Fruit fly (Drosophila melanogaster): ENCODE measurements around the gene RpS10b.

The RpS10b gene

DNA sequence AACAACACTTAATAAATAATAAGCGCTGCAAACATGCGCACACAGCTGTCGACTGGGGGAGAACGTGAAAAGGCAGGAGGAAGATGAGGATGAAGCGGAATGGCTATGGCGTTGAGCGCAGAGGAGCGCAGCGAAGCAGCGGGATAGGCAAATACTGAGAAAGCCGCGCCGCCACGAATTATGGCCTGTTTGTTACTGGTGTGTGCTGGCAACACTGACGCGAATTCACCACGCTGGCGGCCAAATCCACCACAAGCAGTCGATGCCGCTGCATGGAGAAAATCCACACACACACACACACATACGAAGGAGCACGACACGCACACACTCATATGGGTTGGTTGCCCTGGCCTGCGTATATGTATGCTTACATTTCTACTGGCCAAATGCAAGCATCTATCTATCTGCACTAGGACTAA lies 39.2 kb downstream of the RpS10b start (continued):
- TF ChIP-seq CG32532 (GFP tag; IDR thresholded peaks at IDR 0.05): peak; percentile 27; the same call in 1 of the 2 replicates
- peak; percentile 69 for TF ChIP-seq psq (GFP tag; optimal IDR thresholded peaks at IDR 0.05)
- no peak for TF ChIP-seq Dfd (GFP tag; optimal IDR thresholded peaks at IDR 0.05)
- peak; percentile 10 for TF ChIP-seq HmgD (GFP tag; optimal IDR thresholded peaks at IDR 0.05)
- TF ChIP-seq ind (GFP tag; optimal IDR thresholded peaks at IDR 0.05): no peak
- TF ChIP-seq cg (GFP tag; optimal IDR thresholded peaks at IDR 0.05): peak; percentile 94

- no peak for TF ChIP-seq Oaz (GFP tag; IDR thresholded peaks at IDR 0.05)
- TF ChIP-seq CG8290 (GFP tag; optimal IDR thresholded peaks at IDR 0.05): no peak
- TF ChIP-seq CG8290 (tag; optimal IDR thresholded peaks at IDR 0.05): no peak
- TF ChIP-seq CG42726 (GFP tag; IDR thresholded peaks at IDR 0.05; ENCODE audit: partially characterized antibody): no peak
- TF ChIP-seq CG11398 (GFP tag; optimal IDR thresholded peaks at IDR 0.05): no peak
- TF ChIP-seq bsh (GFP tag; optimal IDR thresholded peaks at IDR 0.05): no peak
- no peak for TF ChIP-seq ssp (GFP tag; IDR thresholded peaks at IDR 0.05)
- peak in 1 of 2 experiments; percentile 65 for TF ChIP-seq Trl (optimal IDR thresholded peaks at IDR 0.05)
- no peak for TF ChIP-seq Trl (GFP tag; optimal IDR thresholded peaks at IDR 0.05)
- TF ChIP-seq Tbp (GFP tag; optimal IDR thresholded peaks at IDR 0.05): peak; percentile 47
- no peak for TF ChIP-seq fu2 (GFP tag; optimal IDR thresholded peaks at IDR 0.05)
- 0 out of 2 replicates have a peak, but pooled peaks have one; percentile 11 for TF ChIP-seq Drgx (GFP tag; IDR thresholded peaks at IDR 0.05)
- peak; percentile 79 for TF ChIP-seq Med (GFP tag)
- TF ChIP-seq cg (GFP tag; optimal IDR thresholded peaks at IDR 0.05): peak; percentile 96
- peak; percentile 90 for TF ChIP-seq MESR4 (GFP tag; optimal IDR thresholded peaks at IDR 0.05)
- peak; percentile 62 for TF ChIP-seq Deaf1 (tag; optimal IDR thresholded peaks at IDR 0.05)
- no peak for TF ChIP-seq trh (GFP tag; optimal IDR thresholded peaks at IDR 0.05)
- no peak for TF ChIP-seq exex (tag; optimal IDR thresholded peaks at IDR 0.05)
- TF ChIP-seq CG4730 (GFP tag; IDR thresholded peaks at IDR 0.05): no peak
- peak; percentile 95 for TF ChIP-seq CG8478 (optimal IDR thresholded peaks at IDR 0.05)
- peak; percentile 18 for TF ChIP-seq YL-1 (GFP tag; optimal IDR thresholded peaks at IDR 0.05)
- 0 out of 3 replicates have a peak, but pooled peaks have one; percentile 21 for TF ChIP-seq CG34224 (GFP tag; IDR thresholded peaks at IDR 0.05; ENCODE audit: partially characterized antibody)
- TF ChIP-seq CG6175 (GFP tag; IDR thresholded peaks at IDR 0.05): 0 out of 3 replicates have a peak, but pooled peaks have one; percentile 6
- peak; percentile 34; the same call in 1 of the 2 replicates for TF ChIP-seq rib (GFP tag; IDR thresholded peaks at IDR 0.05)
- peak; percentile 77 for TF ChIP-seq Adf1 (GFP tag; IDR thresholded peaks at IDR 0.05)
- TF ChIP-seq CG4360 (GFP tag; IDR thresholded peaks at IDR 0.05): peak; percentile 57
- TF ChIP-seq CG10654 (GFP tag; optimal IDR thresholded peaks at IDR 0.05): no peak
- TF ChIP-seq ERR (GFP tag; optimal IDR thresholded peaks at IDR 0.05): no peak
- TF ChIP-seq fru (optimal IDR thresholded peaks at IDR 0.05): no peak
- no peak for TF ChIP-seq repo (GFP tag; optimal IDR thresholded peaks at IDR 0.05)
- TF ChIP-seq HLHmδ (GFP tag; optimal IDR thresholded peaks at IDR 0.05): peak; percentile 57
- 0 out of 3 replicates have a peak, but pooled peaks have one; percentile 8 for TF ChIP-seq Opbp (GFP tag; IDR thresholded peaks at IDR 0.05; ENCODE audit: partially characterized antibody)
- TF ChIP-seq corto (GFP tag; optimal IDR thresholded peaks at IDR 0.05): no peak
- TF ChIP-seq Max (GFP tag; optimal IDR thresholded peaks at IDR 0.05): no peak
- TF ChIP-seq Lhr (GFP tag; optimal IDR thresholded peaks at IDR 0.05): no peak
- no peak for TF ChIP-seq ind (GFP tag; optimal IDR thresholded peaks at IDR 0.05)
- TF ChIP-seq phol (tag; optimal IDR thresholded peaks at IDR 0.05): peak; percentile 56
- TF ChIP-seq Dll (GFP tag; IDR thresholded peaks at IDR 0.05; ENCODE audit: partially characterized antibody): 0 out of 4 replicates have a peak, but pooled peaks have one; percentile 15
- TF ChIP-seq CG1832 (GFP tag; optimal IDR thresholded peaks at IDR 0.05): no peak
- peak; percentile 28 for TF ChIP-seq CG12659 (GFP tag; optimal IDR thresholded peaks at IDR 0.05)
- no peak for TF ChIP-seq z (GFP tag; IDR thresholded peaks at IDR 0.05)
- TF ChIP-seq Hmx (GFP tag; optimal IDR thresholded peaks at IDR 0.05): no peak
- no peak for TF ChIP-seq ems (GFP tag; optimal IDR thresholded peaks at IDR 0.05)
- peak; percentile 4 for TF ChIP-seq CG18599 (GFP tag; optimal IDR thresholded peaks at IDR 0.05)
Observed at dm6 chrX:19637434-19638327, 39.9 kb downstream of the RpS10b start.

Data from whole organism, embryonic.